Worm (Caenorhabditis elegans) whole organism, dauer: ENCODE measurements around the gene mrpl-20.

Experiments
- unc-62 ChIP-seq: sonication (generic microtip); optimal IDR thresholded peaks from 2 replicates; lab custom pipeline; 2017; ENCODE audit warnings: missing biosample characterization, missing genetic modification reagents, missing genetic modification characterization

mrpl-20 gene

ce11 chrII:13316630-13317029 is 21.5 kb upstream of the mrpl-20 start:
- no peak for TF ChIP-seq unc-62

DNA sequence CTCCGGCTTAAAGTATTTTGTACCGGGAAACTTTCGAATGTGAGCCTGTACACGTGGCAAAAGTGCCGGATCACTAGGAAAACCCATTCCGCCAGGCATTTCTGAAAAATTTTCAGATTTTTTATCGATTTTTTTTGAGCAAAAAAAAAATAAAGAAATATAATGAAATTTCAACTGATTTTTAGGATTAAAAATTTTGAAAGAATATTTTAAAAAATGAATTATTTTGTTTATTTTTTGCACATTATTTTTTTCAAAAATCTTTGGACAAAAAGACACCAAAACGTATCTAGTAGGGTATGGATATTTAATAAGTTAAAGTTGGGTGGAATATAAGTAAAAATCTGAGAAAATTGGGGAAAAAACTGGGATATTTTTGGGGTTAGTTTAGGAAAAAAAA is 17.3 kb upstream of the mrpl-20 start, which contains the start of gene mac-1:
Gene mac-1, minus strand, starts transcription at position 101 of the 400 bp plus-strand sequence.
- no peak for TF ChIP-seq unc-62

ce11 chrII:13321235-13321634 is 16.8 kb upstream of the mrpl-20 start:
- no peak for TF ChIP-seq unc-62

DNA sequence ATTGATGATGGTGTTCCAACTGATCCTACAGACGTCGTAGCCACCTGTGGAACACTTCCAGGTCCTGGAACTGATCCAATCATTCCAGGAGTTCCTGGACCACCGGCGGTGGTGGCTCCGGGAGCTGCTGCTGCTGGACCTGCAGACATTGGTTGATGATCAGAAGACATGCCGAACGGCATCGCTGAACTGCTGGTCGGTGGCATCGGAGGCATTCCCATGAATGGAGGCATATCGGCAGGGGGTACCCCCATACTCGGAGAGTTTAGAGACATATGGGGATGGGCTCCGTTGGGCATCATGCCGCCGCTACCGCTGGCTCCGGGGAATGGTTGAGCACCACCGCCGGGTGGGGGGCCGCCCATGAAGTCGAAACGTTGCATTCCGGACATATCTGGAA is 12.8 kb upstream of the mrpl-20 start:
- no peak for TF ChIP-seq unc-62

DNA sequence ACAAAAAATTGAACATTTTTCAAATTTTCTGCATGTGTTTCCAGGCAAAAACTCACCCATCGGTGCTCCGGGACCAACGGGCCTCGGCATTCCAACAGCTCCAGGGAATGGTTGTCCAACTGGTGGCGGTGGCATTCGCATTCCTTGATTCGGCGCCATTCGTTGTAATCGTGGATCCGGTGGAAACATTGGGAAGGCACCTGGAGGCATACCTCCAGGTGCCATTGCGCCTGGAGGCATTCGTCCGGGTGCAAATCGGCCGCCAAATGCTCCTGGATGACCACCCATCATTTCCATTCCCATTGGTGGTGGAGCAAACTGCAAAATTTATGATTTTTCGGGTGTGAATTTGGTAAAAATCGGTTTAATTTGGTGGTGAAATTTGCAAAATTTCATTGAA is 11.6 kb upstream of the mrpl-20 start:
- no peak for TF ChIP-seq unc-62

DNA sequence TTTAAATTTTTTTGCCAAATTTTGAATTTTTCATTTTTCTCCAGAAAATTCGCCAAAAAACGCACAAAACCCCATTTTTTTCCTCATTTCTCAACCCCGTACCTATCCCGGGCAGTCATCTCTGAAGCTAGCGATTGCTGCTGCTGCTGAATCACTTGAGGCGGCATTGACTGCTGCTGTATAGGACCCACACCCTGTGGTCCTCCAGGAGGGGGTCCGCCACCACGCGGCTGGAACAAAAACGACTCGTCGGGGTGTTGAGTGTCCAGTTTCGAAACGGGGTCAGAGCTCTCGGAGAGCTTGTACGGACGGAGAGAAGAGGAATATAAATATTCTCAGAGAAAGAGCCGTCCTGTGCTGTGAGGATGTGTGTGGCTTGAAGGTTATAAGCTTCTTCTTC is 7.7 kb upstream of the mrpl-20 start, which contains the start of gene sam-10:
Gene sam-10, minus strand, starts transcription at position 167 of the 400 bp plus-strand sequence.
- TF ChIP-seq unc-62 = no peak

DNA sequence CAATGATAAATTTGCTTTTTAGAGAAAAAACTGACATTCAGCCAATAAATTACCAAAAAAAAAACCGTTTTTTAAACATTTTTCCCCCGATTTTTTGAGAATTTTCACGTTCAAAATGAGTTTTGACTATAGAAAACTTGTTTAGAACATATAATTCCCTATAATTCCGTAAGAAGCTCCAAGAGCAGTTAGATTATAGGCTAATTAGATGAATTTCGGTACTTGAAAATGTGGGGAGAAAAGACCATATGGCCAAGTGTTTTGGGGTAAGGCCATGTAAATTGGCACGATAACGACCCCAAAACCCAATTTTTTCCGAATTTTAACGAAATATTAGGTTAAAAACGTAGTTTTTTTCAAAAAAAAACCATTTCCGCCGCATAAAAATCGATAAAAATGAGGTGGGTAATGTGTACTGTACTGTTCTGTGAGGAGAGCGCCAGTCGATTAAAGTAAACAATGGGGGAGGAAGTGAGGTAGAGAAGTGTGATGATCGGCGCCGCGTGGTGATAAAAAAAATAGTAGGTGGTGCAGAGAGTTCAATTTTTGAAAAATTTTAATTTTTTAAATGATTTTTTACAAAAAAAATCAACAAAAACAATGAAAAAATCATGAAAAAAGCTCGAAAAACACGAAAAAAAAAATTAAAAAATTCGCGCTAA is 4.8 kb upstream of the mrpl-20 start:
- no peak for TF ChIP-seq unc-62

DNA sequence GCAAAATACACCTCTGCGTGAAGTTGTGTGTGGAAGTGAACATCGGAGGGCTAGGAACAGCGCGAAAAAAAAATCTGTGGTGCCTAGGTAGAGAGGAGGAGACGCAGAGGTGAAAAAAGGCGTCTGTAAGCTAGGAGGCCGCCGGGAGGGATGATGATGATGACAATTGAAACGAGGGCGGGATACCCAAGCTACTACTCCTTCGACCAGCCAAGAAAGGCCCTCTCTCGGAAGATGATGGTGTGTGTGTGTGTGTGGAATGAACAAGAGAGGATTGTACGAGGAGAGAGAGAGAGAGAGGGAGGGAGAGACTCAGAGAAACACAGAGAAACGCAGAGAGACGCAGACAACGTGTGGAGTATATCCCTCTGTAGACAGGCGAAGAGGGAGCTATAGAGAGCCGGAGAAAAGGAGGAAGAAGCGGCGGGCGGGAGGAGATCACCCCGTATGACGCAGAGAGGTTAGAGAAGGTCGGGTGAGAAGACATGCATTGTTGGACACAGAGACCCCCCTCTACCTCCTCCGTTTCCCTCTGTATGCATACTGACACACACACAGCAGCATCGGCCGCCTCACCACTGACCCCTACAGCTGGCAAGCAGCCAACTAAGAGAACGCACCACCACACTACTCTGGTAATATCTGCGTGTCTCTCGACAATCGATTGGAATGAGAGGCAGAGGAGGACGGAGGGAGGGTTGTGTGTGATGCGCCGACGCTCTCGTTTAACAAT is 2.9 kb upstream of the mrpl-20 start:
- TF ChIP-seq unc-62 = no peak

- TF ChIP-seq unc-62 = no peak
These were observed 1.9 kb downstream of the mrpl-20 start for ce11 chrII:13339984-13340383.

- no peak for TF ChIP-seq unc-62
These were observed 3.2 kb downstream of the mrpl-20 start for ce11 chrII:13341320-13341719.

ce11 chrII:13356092-13356491 is 18.0 kb downstream of the mrpl-20 start, which contains the start of gene dmsr-3:
TSS of gene dmsr-3 (minus strand) at chrII:13356192.
- TF ChIP-seq unc-62 = no peak

DNA sequence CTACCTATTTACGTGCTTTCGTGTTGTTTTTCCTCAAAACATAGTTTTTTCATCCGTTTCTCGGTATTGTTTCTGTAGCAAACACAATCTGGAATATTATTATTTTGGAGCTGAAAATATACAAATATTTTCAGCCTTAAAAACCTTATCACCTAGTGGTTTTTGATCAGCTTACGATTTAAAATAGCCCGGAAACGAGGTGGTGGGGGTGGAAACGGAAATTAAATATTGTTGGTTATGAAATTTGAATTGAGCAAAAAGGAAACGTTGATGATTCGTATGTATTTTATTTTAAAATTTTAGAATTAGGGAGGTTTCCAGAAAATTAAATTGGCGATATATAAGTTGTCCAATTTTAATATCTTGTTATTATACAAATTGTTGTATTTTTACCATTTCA is 29.7 kb downstream of the mrpl-20 start:
- no peak for TF ChIP-seq unc-62

ce11 chrII:13369231-13369630 is 31.1 kb downstream of the mrpl-20 start, which contains the start of gene Y48C3A.20:
TSS of gene Y48C3A.20 (plus strand) at chrII:13369607.
- TF ChIP-seq unc-62 = no peak

DNA sequence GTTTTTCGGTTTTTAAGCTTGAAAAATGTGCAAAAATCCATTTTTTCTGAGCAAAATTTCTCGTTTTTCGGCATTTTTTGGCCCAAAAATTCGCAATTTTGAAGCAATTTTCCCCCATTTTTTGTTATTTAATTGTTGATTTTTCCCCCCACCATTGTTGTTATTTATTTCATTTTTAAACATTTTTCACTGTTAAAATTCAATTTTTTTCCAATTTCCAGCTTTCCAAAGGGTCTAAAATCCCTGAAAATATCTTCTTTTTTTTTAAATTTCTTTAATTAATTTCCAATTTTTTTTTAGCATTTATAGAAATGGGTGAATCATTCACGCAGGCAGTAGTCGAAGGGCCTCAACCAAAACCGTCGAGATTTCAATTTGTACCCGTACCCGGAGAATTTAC is 38.0 kb downstream of the mrpl-20 start, which contains the start of gene Y48C3A.12:
Gene Y48C3A.12, plus strand, starts transcription at position 301 of the 400 bp plus-strand sequence.
- TF ChIP-seq unc-62 = no peak

DNA sequence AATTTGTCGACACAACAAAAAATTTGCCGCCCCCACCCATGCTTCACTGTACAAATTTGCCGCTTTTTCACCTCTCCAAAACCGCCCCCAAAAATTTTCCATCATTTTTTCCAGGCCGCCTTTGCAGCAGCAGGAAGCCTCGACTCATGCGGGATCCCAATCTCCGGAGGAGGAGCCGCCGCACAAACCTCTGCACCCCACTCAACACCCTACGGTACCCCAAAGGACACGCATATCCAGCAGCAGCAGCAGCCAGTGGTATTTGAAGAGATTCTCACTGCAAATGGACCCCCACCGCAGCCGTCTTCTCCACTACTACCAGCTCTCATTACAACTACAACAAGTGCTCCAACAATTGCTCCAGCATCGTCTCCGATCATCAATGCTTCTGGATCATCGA is 45.0 kb downstream of the mrpl-20 start:
- no peak for TF ChIP-seq unc-62

- no peak for TF ChIP-seq unc-62
These were observed 51.4 kb downstream of the mrpl-20 start, which contains the start of gene Y48C3A.14 for ce11 chrII:13389461-13389860. TSS of gene Y48C3A.14 (plus strand) at chrII:13389761.
